Worm (Caenorhabditis elegans): ENCODE measurements around the gene grsp-4.

ce11 chrV:7675904-7676303 lies 51.2 kb downstream of the grsp-4 start, which contains the start of gene C12D5.3:
- TF ChIP-seq nhr-237 (tag; optimal IDR thresholded peaks at IDR 0.05): no peak
- TF ChIP-seq nhr-28 (tag; optimal IDR thresholded peaks at IDR 0.05): no peak
- TF ChIP-seq ces-1 (GFP tag; optimal IDR thresholded peaks at IDR 0.05): no peak

All from whole organism, mixed stage, embryonic.